Fruit fly (Drosophila melanogaster) whole organism, embryonic: ENCODE data around the gene CG5346.
A peak's percentile ranks its signal among the peaks of the same experiment; 100 is the strongest.

Source experiments
- B-H1 ChIP-seq: fragments of 200-800 bp; sonication (Bioruptor generic); IDR thresholded peaks from 3 replicates; pipeline ENCODE4 v1.3.6; 2022; ENCODE audit warnings: missing biosample characterization, missing genetic modification characterization
- Blimp-1 ChIP-seq: fragments of 200-800 bp; sonication (Bioruptor generic); optimal IDR thresholded peaks from 3 replicates; lab custom pipeline; 2018; ENCODE audit warnings: missing biosample characterization, missing genetic modification characterization, mild to moderate bottlenecking, moderate library complexity, missing genetic modification reagents
- CG10431 ChIP-seq: fragments of 200-800 bp; sonication (Bioruptor generic); optimal IDR thresholded peaks from 3 replicates; lab custom pipeline; 2018; ENCODE audit warnings: missing biosample characterization, mild to moderate bottlenecking, missing genetic modification characterization
- CG11085 ChIP-seq: fragments of 200-800 bp; sonication (Bioruptor generic); IDR thresholded peaks from 2 replicates; pipeline ENCODE4 v1.3.6; 2022; ENCODE audit warnings: missing biosample characterization, missing genetic modification characterization
- CG12104 ChIP-seq: fragments of 200-800 bp; sonication (Bioruptor generic); optimal IDR thresholded peaks from 3 replicates; lab custom pipeline; 2016; ENCODE audit warnings: missing biosample characterization, missing genetic modification characterization
- CG15011 ChIP-seq: fragments of 200-800 bp; sonication (Bioruptor generic); optimal IDR thresholded peaks from 3 replicates; lab custom pipeline; 2018; ENCODE audit warnings: missing biosample characterization, mild to moderate bottlenecking, missing genetic modification characterization
- CG1647 ChIP-seq: fragments of 200-800 bp; sonication (Bioruptor generic); optimal IDR thresholded peaks from 3 replicates; lab custom pipeline; 2016; ENCODE audit warnings: missing biosample characterization, missing genetic modification characterization
- CG17829 ChIP-seq: fragments of 200-800 bp; optimal IDR thresholded peaks from 2 replicates; lab custom pipeline; 2019; ENCODE audit warnings: missing biosample characterization, mild to moderate bottlenecking, missing genetic modification characterization, moderate library complexity
- CG17912 ChIP-seq: fragments of 200-800 bp; sonication (Bioruptor generic); optimal IDR thresholded peaks from 2 replicates; lab custom pipeline; 2018; ENCODE audit warnings: missing biosample characterization, mild to moderate bottlenecking, missing genetic modification characterization
- CG30431 ChIP-seq: fragments of 200-800 bp; sonication (Bioruptor generic); optimal IDR thresholded peaks from 2 replicates; lab custom pipeline; 2017; ENCODE audit warnings: missing biosample characterization, missing genetic modification characterization
- CG31224 ChIP-seq: fragments of 200-800 bp; sonication (Bioruptor generic); IDR thresholded peaks from 2 replicates; pipeline ENCODE4 v1.3.6; 2022; ENCODE audit warnings: missing biosample characterization, missing genetic modification characterization
- CG34376 ChIP-seq: fragments of 200-800 bp; sonication (Bioruptor generic); optimal IDR thresholded peaks from 2 replicates; lab custom pipeline; 2018; ENCODE audit warnings: missing biosample characterization, mild to moderate bottlenecking, missing genetic modification characterization
- CG3838 ChIP-seq: fragments of 200-800 bp; sonication (Bioruptor generic); optimal IDR thresholded peaks from 3 replicates; lab custom pipeline; 2016; ENCODE audit warnings: missing biosample characterization, missing genetic modification characterization
- CG4282 ChIP-seq: fragments of 200-800 bp; sonication (Bioruptor generic); optimal IDR thresholded peaks from 2 replicates; lab custom pipeline; 2016; ENCODE audit warnings: missing biosample characterization, missing genetic modification characterization
- CG5180 ChIP-seq: fragments of 200-800 bp; sonication (Bioruptor generic); optimal IDR thresholded peaks from 3 replicates; lab custom pipeline; 2017; ENCODE audit warnings: missing biosample characterization, missing genetic modification characterization, mild to moderate bottlenecking, moderate library complexity, missing genetic modification reagents
- CG6272 ChIP-seq: fragments of 200-800 bp; sonication (Bioruptor generic); IDR thresholded peaks from 2 replicates; pipeline ENCODE4 v1.3.6; 2022; ENCODE audit warnings: missing biosample characterization, missing genetic modification characterization
- CG6683 ChIP-seq: fragments of 200-800 bp; sonication (Bioruptor generic); optimal IDR thresholded peaks from 2 replicates; lab custom pipeline; 2017; ENCODE audit warnings: missing biosample characterization, mild to moderate bottlenecking, missing genetic modification characterization, missing genetic modification reagents
- CG6765 ChIP-seq: fragments of 200-800 bp; sonication (Bioruptor generic); optimal IDR thresholded peaks from 3 replicates; lab custom pipeline; 2017; ENCODE audit warnings: missing biosample characterization, mild to moderate bottlenecking, missing genetic modification characterization
- CG6813 ChIP-seq: fragments of 200-800 bp; sonication (Bioruptor generic); optimal IDR thresholded peaks from 2 replicates; lab custom pipeline; 2017; ENCODE audit warnings: missing biosample characterization, missing genetic modification characterization, mild to moderate bottlenecking, moderate library complexity, missing genetic modification reagents
- CG7928 ChIP-seq: fragments of 200-800 bp; sonication (Bioruptor generic); optimal IDR thresholded peaks from 2 replicates; lab custom pipeline; 2017; ENCODE audit warnings: missing biosample characterization, mild to moderate bottlenecking, missing genetic modification characterization
- CG8388 ChIP-seq: fragments of 200-800 bp; sonication (Bioruptor generic); optimal IDR thresholded peaks from 2 replicates; lab custom pipeline; 2019; ENCODE audit warnings: missing biosample characterization, mild to moderate bottlenecking, missing genetic modification characterization, moderate library complexity
- CG8924 ChIP-seq: fragments of 200-800 bp; optimal IDR thresholded peaks from 3 replicates; lab custom pipeline; 2019; ENCODE audit warnings: missing biosample characterization, mild to moderate bottlenecking, missing genetic modification characterization, moderate library complexity
- CG9609 ChIP-seq: fragments of 200-800 bp; sonication (Bioruptor generic); optimal IDR thresholded peaks from 3 replicates; lab custom pipeline; 2016; ENCODE audit warnings: missing biosample characterization, missing genetic modification characterization
- Chrac-16 ChIP-seq: fragments of 200-800 bp; sonication (Bioruptor generic); optimal IDR thresholded peaks from 3 replicates; lab custom pipeline; 2016; ENCODE audit warnings: missing biosample characterization, missing genetic modification characterization
- CkIIα-i1 ChIP-seq: fragments of 200-800 bp; sonication (Bioruptor generic); IDR thresholded peaks from 2 replicates; pipeline ENCODE4 v1.3.6; 2022; ENCODE audit warnings: missing biosample characterization, missing genetic modification characterization
- CoRest ChIP-seq: fragments of 200-800 bp; sonication (Bioruptor generic); optimal IDR thresholded peaks from 3 replicates; lab custom pipeline; 2018; ENCODE audit warnings: missing biosample characterization, mild to moderate bottlenecking, missing genetic modification characterization, moderate library complexity
- ERR ChIP-seq: fragments of 200-800 bp; sonication (Bioruptor generic); optimal IDR thresholded peaks from 2 replicates; lab custom pipeline; 2016; ENCODE audit warnings: missing biosample characterization, missing genetic modification characterization
- Ets97D ChIP-seq: fragments of 200-800 bp; sonication (Bioruptor generic); optimal IDR thresholded peaks from 3 replicates; lab custom pipeline; 2016; ENCODE audit warnings: missing biosample characterization, missing genetic modification characterization
- Fer1 ChIP-seq: fragments of 200-800 bp; sonication (Bioruptor generic); optimal IDR thresholded peaks from 2 replicates; lab custom pipeline; 2017; ENCODE audit warnings: missing biosample characterization, mild to moderate bottlenecking, missing genetic modification characterization
- Gsc ChIP-seq: fragments of 200-800 bp; sonication (Bioruptor generic); IDR thresholded peaks from 2 replicates; pipeline ENCODE4 v1.3.6; 2022; ENCODE audit warnings: missing biosample characterization, missing genetic modification characterization
- HLHmδ ChIP-seq: fragments of 200-800 bp; sonication (Bioruptor generic); optimal IDR thresholded peaks from 2 replicates; lab custom pipeline; 2018; ENCODE audit warnings: missing biosample characterization, mild to moderate bottlenecking, missing genetic modification characterization, moderate library complexity
- Mad ChIP-seq: fragments of 200-800 bp; sonication (Bioruptor generic); optimal IDR thresholded peaks from 2 replicates; lab custom pipeline; 2016; ENCODE audit warnings: missing biosample characterization, missing genetic modification characterization
- Sox102F ChIP-seq: fragments of 200-800 bp; sonication (Bioruptor generic); optimal IDR thresholded peaks from 2 replicates; lab custom pipeline; 2018; ENCODE audit warnings: missing biosample characterization, mild to moderate bottlenecking, missing genetic modification characterization, moderate library complexity
- Trl ChIP-seq, 3 experiments: fragments of >200 bp in 2 of 3; fragments of 200-800 bp in 1 of 3; sonication (Bioruptor generic) in 1 of 3; optimal IDR thresholded peaks; 2 replicates in 1 of 3; 3 replicates in 2 of 3; lab custom pipeline; 2016 to 2017; ENCODE audit warnings: missing biosample characterization in 1 of 3, missing genetic modification characterization in 1 of 3
- ab ChIP-seq: fragments of 200-800 bp; sonication (Bioruptor generic); optimal IDR thresholded peaks from 2 replicates; lab custom pipeline; 2016; ENCODE audit warnings: missing biosample characterization, missing genetic modification characterization
- az2 ChIP-seq: fragments of 200-800 bp; sonication (Bioruptor generic); optimal IDR thresholded peaks from 3 replicates; lab custom pipeline; 2016; ENCODE audit warnings: missing biosample characterization, missing genetic modification characterization
- chn ChIP-seq: fragments of 200-800 bp; sonication (Bioruptor generic); optimal IDR thresholded peaks from 2 replicates; lab custom pipeline; 2016; ENCODE audit warnings: missing biosample characterization, missing genetic modification characterization
- emc ChIP-seq: fragments of 200-800 bp; sonication (Bioruptor generic); optimal IDR thresholded peaks from 2 replicates; lab custom pipeline; 2016; ENCODE audit warnings: missing biosample characterization, missing genetic modification characterization
- fd102C ChIP-seq: fragments of 200-800 bp; sonication (Bioruptor generic); optimal IDR thresholded peaks from 2 replicates; lab custom pipeline; 2018; ENCODE audit warnings: missing biosample characterization, mild to moderate bottlenecking, missing genetic modification characterization, moderate library complexity
- fu2 ChIP-seq: fragments of 200-800 bp; sonication (Bioruptor generic); optimal IDR thresholded peaks from 2 replicates; lab custom pipeline; 2016; ENCODE audit warnings: missing biosample characterization, missing genetic modification characterization
- gem ChIP-seq: fragments of 200-800 bp; sonication (Bioruptor generic); optimal IDR thresholded peaks from 2 replicates; lab custom pipeline; 2019; ENCODE audit warnings: missing biosample characterization, mild to moderate bottlenecking, missing genetic modification characterization, moderate library complexity
- gsb-n ChIP-seq: fragments of 200-800 bp; sonication (Bioruptor generic); optimal IDR thresholded peaks from 3 replicates; lab custom pipeline; 2018; ENCODE audit warnings: missing biosample characterization, mild to moderate bottlenecking, missing genetic modification characterization
- hkb ChIP-seq, 2 experiments: fragments of 200-800 bp in 1 of 2; fragments of >200 bp in 1 of 2; sonication (Bioruptor generic) in 1 of 2; IDR thresholded peaks in 1 of 2; optimal IDR thresholded peaks in 1 of 2; 2 replicates each; pipeline versions ENCODE4 v1.3.6 to Lab custom; 2017 to 2022; ENCODE audit warnings: missing biosample characterization in 1 of 2, missing genetic modification characterization in 1 of 2
- ind ChIP-seq: fragments of 200-800 bp; sonication (Bioruptor generic); optimal IDR thresholded peaks from 3 replicates; lab custom pipeline; 2016; ENCODE audit warnings: missing biosample characterization, missing genetic modification characterization
- jigr1 ChIP-seq: fragments of 200-800 bp; sonication (Bioruptor generic); IDR thresholded peaks from 3 replicates; pipeline ENCODE4 v1.3.6; 2022; ENCODE audit warnings: missing biosample characterization, missing genetic modification characterization
- nom ChIP-seq: fragments of 200-800 bp; sonication (Bioruptor generic); optimal IDR thresholded peaks from 2 replicates; lab custom pipeline; 2017; ENCODE audit warnings: missing biosample characterization, missing genetic modification characterization, mild to moderate bottlenecking, moderate library complexity, missing genetic modification reagents
- sqz ChIP-seq: fragments of 200-800 bp; sonication (Bioruptor generic); optimal IDR thresholded peaks from 3 replicates; lab custom pipeline; 2018; ENCODE audit warnings: missing biosample characterization, mild to moderate bottlenecking, missing genetic modification characterization
- tap ChIP-seq: fragments of 200-800 bp; optimal IDR thresholded peaks from 3 replicates; lab custom pipeline; 2019; ENCODE audit warnings: missing biosample characterization, mild to moderate bottlenecking, missing genetic modification characterization, moderate library complexity
- trh ChIP-seq: fragments of 200-800 bp; sonication (Bioruptor generic); optimal IDR thresholded peaks from 2 replicates; lab custom pipeline; 2016; ENCODE audit warnings: missing biosample characterization, missing genetic modification characterization
- twi ChIP-seq: fragments of 200-800 bp; optimal IDR thresholded peaks from 2 replicates; lab custom pipeline; 2019; ENCODE audit warnings: missing biosample characterization, mild to moderate bottlenecking, missing genetic modification characterization, moderate library complexity

CG5346 gene

dm6 chr3R:22526353-22526907 lies 2.0 kb downstream of the CG5346 start (continued):
- TF ChIP-seq tap (tag; lab: Kevin White, UChicago) (no peak), CG6683 (no peak), hkb (optimal IDR thresholded peaks at IDR 0.05; lab: Kevin White, UChicago) (no peak), hkb (GFP tag; IDR thresholded peaks at IDR 0.05; lab: Robert Waterston, UW) (0 out of 2 replicates have a peak, but pooled peaks have one; percentile 21), chn (GFP tag; lab: Kevin White, UChicago) (peak; percentile 10), CG34376 (GFP tag; lab: Kevin White, UChicago) (no peak), gsb-n (tag; lab: Kevin White, UChicago) (no peak), B-H1 (no peak; the same call in 2 of the 3 replicates), Trl (optimal IDR thresholded peaks at IDR 0.05; lab: Kevin White, UChicago) (no peak), Trl (GFP tag; optimal IDR thresholded peaks at IDR 0.05; lab: Kevin White, UChicago) (no peak), CG11085 (GFP tag; lab: Robert Waterston, UW) (no peak), trh (GFP tag; lab: Kevin White, UChicago) (no peak), CG31224 (GFP tag; lab: Robert Waterston, UW) (no peak), fu2 (no peak), CkIIα-i1 (GFP tag; lab: Robert Waterston, UW) (no peak), az2 (GFP tag; lab: Kevin White, UChicago) (peak; percentile 2), Gsc (no peak), CG6765 (no peak), CG15011 (GFP tag; lab: Kevin White, UChicago) (no peak), CG5180 (peak; percentile 18), CoRest (tag; lab: Kevin White, UChicago) (peak; percentile 19), CG6272 (GFP tag; lab: Robert Waterston, UW) (no peak), CG7928 (GFP tag; lab: Kevin White, UChicago) (no peak), Sox102F (GFP tag; lab: Kevin White, UChicago) (no peak), HLHmδ (no peak), CG4282 (no peak), twi (tag; lab: Kevin White, UChicago) (no peak), CG8924 (tag; lab: Kevin White, UChicago) (no peak), ind (GFP tag; lab: Kevin White, UChicago) (peak; percentile 27), ERR (GFP tag; lab: Kevin White, UChicago) (no peak), CG17912 (no peak), CG12104 (GFP tag; lab: Kevin White, UChicago) (no peak), Fer1 (GFP tag; lab: Kevin White, UChicago) (no peak), CG9609 (GFP tag; lab: Kevin White, UChicago) (peak; percentile 9), Ets97D (no peak), gem (tag; lab: Kevin White, UChicago) (peak; percentile 48), Chrac-16 (GFP tag; lab: Kevin White, UChicago) (no peak), CG30431 (GFP tag; lab: Kevin White, UChicago) (no peak), ab (no peak), nom (GFP tag; lab: Kevin White, UChicago) (peak; percentile 81), CG8388 (GFP tag; lab: Kevin White, UChicago) (no peak), sqz (GFP tag; lab: Kevin White, UChicago) (no peak), emc (no peak), Blimp-1 (GFP tag; lab: Kevin White, UChicago) (peak; percentile 20), CG1647 (GFP tag; lab: Kevin White, UChicago) (no peak), jigr1 (GFP tag; lab: Robert Waterston, UW) (no peak), CG17829 (tag; lab: Kevin White, UChicago) (peak; percentile 18), CG6813 (GFP tag; lab: Kevin White, UChicago) (no peak), CG10431 (GFP tag; lab: Kevin White, UChicago) (no peak), CG3838 (GFP tag; lab: Kevin White, UChicago) (no peak), Mad (no peak), fd102C (GFP tag; lab: Kevin White, UChicago) (no peak)
